Fruit fly (Drosophila melanogaster): Measurements from ENCODE around the gene CG14969.
A peak's percentile ranks its signal among the peaks of the same experiment; 100 is the strongest.

Gene CG14969

DNA sequence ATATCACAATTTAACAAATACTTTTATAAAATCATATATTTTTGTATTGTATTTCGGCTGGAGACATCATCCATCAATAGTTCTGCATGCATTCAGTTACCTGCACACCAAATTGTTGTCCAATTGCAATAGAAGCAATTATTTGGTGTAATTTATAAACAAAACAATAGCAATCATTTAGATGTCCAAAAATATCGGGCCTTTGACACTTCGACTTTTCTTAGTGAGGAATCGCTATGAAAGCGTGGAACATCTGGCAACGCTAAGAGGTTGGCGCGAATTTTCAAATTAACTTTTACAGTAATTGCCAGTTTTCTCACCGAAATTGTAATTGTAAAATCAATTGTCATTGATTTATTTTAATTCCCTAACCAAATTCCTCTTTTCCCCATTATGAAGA, at the start of gene CG14969:
Gene CG14969, minus strand, starts transcription at position 195 of the 400 bp plus-strand sequence.
- peak; percentile 37 for TF ChIP-seq CG17801 (GFP tag; optimal IDR thresholded peaks at IDR 0.05; ENCODE audit: partially characterized antibody)

- no peak for TF ChIP-seq CG17801 (GFP tag; optimal IDR thresholded peaks at IDR 0.05; ENCODE audit: partially characterized antibody)
Measured at dm6 chr3L:3383965-3384595, 49.3 kb upstream of the CG14969 start.

dm6 chr3L:3382489-3382879, 47.7 kb upstream of the CG14969 start:
- no peak for TF ChIP-seq CG17801 (GFP tag; optimal IDR thresholded peaks at IDR 0.05; ENCODE audit: partially characterized antibody)

dm6 chr3L:3381869-3382488, 47.2 kb upstream of the CG14969 start:
- no peak for TF ChIP-seq CG17801 (GFP tag; optimal IDR thresholded peaks at IDR 0.05; ENCODE audit: partially characterized antibody)

DNA sequence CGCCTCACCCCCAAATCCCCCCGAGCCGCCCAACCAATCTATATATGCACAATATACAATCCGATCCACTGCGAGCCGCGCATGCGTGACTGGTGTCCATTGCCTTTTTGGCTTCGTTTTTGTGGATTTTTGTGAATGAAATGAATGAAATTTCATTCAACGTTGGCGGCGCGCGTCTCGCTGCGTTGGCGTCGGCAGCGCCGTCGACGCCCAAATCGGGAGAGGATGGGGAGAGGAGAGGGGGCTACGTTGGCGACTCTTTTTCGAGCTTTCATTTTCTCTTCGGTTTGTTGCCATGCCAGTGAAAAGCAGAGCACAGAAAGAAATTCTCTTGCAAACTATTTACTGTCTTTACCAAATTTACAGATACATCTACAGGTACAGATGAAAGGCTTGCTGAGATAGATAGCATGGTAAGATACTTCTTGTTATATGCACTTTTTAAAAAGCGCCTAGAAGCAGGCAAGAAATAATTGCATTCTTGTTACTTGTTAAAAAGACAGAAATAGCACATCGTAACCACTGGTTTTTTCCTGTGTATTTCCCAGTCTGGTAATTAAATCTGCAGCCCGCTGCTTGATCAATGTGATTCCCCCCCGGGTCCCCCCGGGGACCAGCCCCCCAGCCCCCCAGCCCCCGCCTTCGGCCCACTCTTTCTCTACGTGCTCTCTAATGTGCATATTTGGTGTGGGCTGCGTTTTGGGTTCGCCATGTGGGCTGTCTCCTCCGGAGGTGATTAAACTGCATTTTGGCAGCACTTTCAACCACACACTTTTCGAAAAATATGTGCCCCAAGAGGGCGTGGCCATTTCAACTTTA, 45.7 kb upstream of the CG14969 start:
- no peak for TF ChIP-seq CG17801 (GFP tag; optimal IDR thresholded peaks at IDR 0.05; ENCODE audit: partially characterized antibody)

- TF ChIP-seq CG17801 (GFP tag; optimal IDR thresholded peaks at IDR 0.05; ENCODE audit: partially characterized antibody): peak; percentile 59
Measured at dm6 chr3L:3377965-3378292, 43.2 kb upstream of the CG14969 start, which contains the start of gene Ids. Gene Ids, plus strand, starts transcription at chr3L:3378268.

dm6 chr3L:3377247-3377964, 42.6 kb upstream of the CG14969 start:
- no peak for TF ChIP-seq CG17801 (GFP tag; optimal IDR thresholded peaks at IDR 0.05; ENCODE audit: partially characterized antibody)

DNA sequence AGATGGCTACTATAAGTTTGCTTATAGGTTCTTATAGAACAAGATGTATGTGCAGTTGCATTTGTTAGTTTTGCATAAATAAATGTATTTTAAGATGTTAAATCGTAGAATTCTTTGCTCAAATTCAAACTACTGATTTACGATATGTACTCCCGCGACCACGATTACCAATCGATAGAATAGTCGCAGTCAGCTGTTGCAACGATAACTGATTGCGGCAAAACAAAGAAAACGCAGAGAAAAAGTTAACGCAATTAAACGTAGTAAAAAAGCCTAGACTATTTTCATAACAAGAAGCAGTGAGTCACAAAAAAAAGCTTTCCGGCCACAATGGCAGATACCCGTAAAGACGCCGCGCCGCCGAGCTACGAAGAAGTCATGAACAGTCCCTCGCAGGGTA, 41.8 kb upstream of the CG14969 start, which contains the start of gene CG12012:
Gene CG12012, plus strand, starts transcription at position 207 of the 400 bp plus-strand sequence.
- peak; percentile 64 for TF ChIP-seq CG17801 (GFP tag; optimal IDR thresholded peaks at IDR 0.05; ENCODE audit: partially characterized antibody)

DNA sequence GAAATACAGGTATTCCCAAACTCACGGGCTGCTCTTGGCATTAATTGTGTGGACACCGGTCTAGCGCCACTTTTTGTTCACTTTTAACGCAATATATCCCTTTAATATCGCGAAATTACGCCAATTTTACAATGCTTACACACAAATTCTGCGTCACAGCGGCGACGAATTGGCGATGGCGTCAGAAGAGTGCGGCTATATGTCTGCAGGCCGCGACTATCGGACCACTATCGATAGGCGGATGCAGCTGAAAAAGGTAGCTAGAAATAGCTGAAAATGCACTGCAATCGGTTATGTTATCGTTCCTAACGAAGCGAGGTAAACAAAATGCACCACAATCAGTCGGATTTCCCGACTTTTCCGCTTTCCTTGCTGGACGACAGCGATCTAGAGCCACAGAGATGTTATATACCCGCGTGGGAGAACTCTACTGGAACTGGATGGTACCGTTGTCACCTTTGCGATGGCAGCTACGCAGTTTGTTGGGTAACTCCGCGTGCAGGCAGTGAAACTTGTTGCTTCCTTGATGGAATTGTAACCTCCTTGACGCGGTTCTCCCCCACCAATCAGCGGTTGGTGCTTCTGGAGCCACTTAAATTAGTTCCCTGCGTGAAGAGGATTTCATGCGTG, 39.3 kb upstream of the CG14969 start, which contains the start of the genes Ythdc1 and CG12010:
Gene Ythdc1, minus strand, starts transcription at position 177 of the 630 bp plus-strand sequence.
Gene CG12010, plus strand, starts transcription at position 289 of the 630 bp plus-strand sequence.
- TF ChIP-seq CG17801 (GFP tag; optimal IDR thresholded peaks at IDR 0.05; ENCODE audit: partially characterized antibody): peak; percentile 48

- no peak for TF ChIP-seq CG17801 (GFP tag; optimal IDR thresholded peaks at IDR 0.05; ENCODE audit: partially characterized antibody)
Measured at dm6 chr3L:3369256-3369655, 34.5 kb upstream of the CG14969 start, which contains the start of gene Drs. Gene Drs, plus strand, starts transcription at chr3L:3369556.

DNA sequence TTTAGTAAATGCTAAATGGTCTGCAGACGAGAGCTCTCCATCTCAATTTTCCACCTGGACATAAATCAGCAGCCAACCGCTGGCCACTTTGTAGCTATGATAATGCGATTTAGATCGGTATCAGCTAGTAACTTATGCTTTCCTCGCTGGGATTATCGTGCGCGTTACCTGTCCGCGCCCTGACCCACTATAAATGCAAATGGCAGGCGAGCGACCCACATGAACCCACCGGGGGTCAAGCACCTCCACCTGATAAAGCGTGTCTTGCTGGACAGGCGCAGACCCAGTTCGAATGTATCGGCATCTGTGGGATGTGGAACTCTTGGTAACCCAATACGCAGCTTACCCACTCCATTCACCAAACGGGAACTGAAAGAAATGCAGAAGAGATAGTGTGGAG, 18.5 kb upstream of the CG14969 start:
- no peak for TF ChIP-seq CG17801 (GFP tag; optimal IDR thresholded peaks at IDR 0.05; ENCODE audit: partially characterized antibody)

dm6 chr3L:3352516-3352915, 17.7 kb upstream of the CG14969 start:
- no peak for TF ChIP-seq CG17801 (GFP tag; optimal IDR thresholded peaks at IDR 0.05; ENCODE audit: partially characterized antibody)

dm6 chr3L:3351814-3352359, 17.1 kb upstream of the CG14969 start:
- no peak for TF ChIP-seq CG17801 (GFP tag; optimal IDR thresholded peaks at IDR 0.05; ENCODE audit: partially characterized antibody)

All from ovary, adult (tissue).